Fruit fly (Drosophila melanogaster): ENCODE results near the gene CG2617.

DNA sequence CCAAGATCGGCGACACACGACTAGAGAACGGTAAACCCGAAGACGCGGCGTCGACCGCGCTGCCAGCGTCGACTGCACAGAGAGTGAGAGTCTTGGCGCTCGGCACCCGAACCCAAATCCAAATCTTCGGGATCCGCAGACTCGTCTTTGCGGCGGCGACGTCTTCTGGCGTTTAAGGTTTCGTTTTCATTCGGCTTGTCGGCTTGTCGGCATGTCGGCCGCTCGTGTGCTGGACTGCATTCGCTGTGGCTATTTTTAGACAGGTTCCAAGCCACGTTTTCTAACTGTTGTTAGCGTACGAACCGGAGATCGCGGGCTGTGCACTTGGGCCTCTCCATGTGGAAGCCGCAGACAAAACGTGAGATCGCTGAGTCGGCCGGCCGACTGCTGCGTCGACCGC lies 33.9 kb downstream of the CG2617 start:
- no peak for TF ChIP-seq psq (optimal IDR thresholded peaks at IDR 0.05)
- no peak for TF ChIP-seq h (optimal IDR thresholded peaks at IDR 0.05)
- TF ChIP-seq Myc (optimal IDR thresholded peaks at IDR 0.05), result no peak
- no peak for TF ChIP-seq ttk (optimal IDR thresholded peaks at IDR 0.05)
